Worm (Caenorhabditis elegans) whole organism, midembryonic: ENCODE results near the gene lgc-13.

ENCODE experiments used
- flt-1 ChIP-seq: fragments of 200-800 bp; sonication (Bioruptor generic); IDR thresholded peaks from 2 replicates; pipeline ENCODE4 v1.3.6; 2022; ENCODE audit warnings: missing genetic modification characterization, missing compliant biosample characterization
- ref-1 ChIP-seq: fragments of 200-800 bp; sonication (Bioruptor generic); conservative IDR thresholded peaks from 2 replicates; pipeline ENCODE4 v1.3.6; 2022; ENCODE audit warnings: missing genetic modification reagents, missing genetic modification characterization, missing compliant biosample characterization
- tab-1 ChIP-seq: fragments of 200-800 bp; sonication (Bioruptor generic); IDR thresholded peaks from 2 replicates; pipeline ENCODE4 v1.3.6; 2022; ENCODE audit warnings: missing genetic modification characterization, missing compliant biosample characterization
- ztf-23 ChIP-seq: fragments of 200-800 bp; sonication (Bioruptor generic); IDR thresholded peaks from 2 replicates; pipeline ENCODE4 v1.3.6; 2022; ENCODE audit warnings: missing genetic modification reagents, missing genetic modification characterization, missing compliant biosample characterization

ce11 chrX:12142569-12142968 is 33.6 kb downstream of the lgc-13 start, which contains the start of gene M153.3:
- TF ChIP-seq flt-1 (GFP tag; lab: Robert Waterston, UW) (no peak), tab-1 (GFP tag; lab: Robert Waterston, UW) (no peak), ref-1 (GFP tag; lab: Robert Waterston, UW) (0 out of 2 replicates have a peak, but pooled peaks have one; percentile 26), ztf-23 (GFP tag; lab: Robert Waterston, UW) (no peak)
